Worm (Caenorhabditis elegans) whole organism, L4 larva: ENCODE data around the gene F02E8.4.
A peak's percentile ranks its signal among the peaks of the same experiment; 100 is the strongest.

Source experiments
- F37D6.2 ChIP-seq: sonication (generic microtip); optimal IDR thresholded peaks from 2 replicates; lab custom pipeline; 2016; ENCODE audit warnings: mild to moderate bottlenecking, missing genetic modification characterization, missing compliant biosample characterization
- F44E2.7 ChIP-seq: fragments of 200-800 bp; sonication (Bioruptor generic); IDR thresholded peaks from 2 replicates; pipeline ENCODE4 v2.1.2; 2022; ENCODE audit warnings: missing genetic modification characterization, missing compliant biosample characterization
- Y75B8A.6 ChIP-seq: fragments of 200-800 bp; sonication (Bioruptor generic); IDR thresholded peaks from 2 replicates; pipeline ENCODE4 v1.3.6; 2022; ENCODE audit warnings: missing genetic modification reagents, missing genetic modification characterization, missing compliant biosample characterization
- ZK337.2 ChIP-seq: fragments of 200-800 bp; sonication (Bioruptor generic); IDR thresholded peaks from 2 replicates; pipeline ENCODE4 v1.3.6; 2022; ENCODE audit warnings: missing genetic modification reagents, missing genetic modification characterization, missing compliant biosample characterization
- aha-1 ChIP-seq: fragments of 150-350 bp; peaks from one replicate; lab custom pipeline; 2014; ENCODE audit warnings: missing biosample characterization, missing genetic modification characterization
- ces-1 ChIP-seq: fragments of 150-350 bp; sonication (generic microtip); optimal IDR thresholded peaks from 4 replicates; lab custom pipeline; 2014; ENCODE audit warnings: missing biosample characterization, missing genetic modification reagents, missing genetic modification characterization
- cey-2 ChIP-seq: sonication (generic microtip); optimal IDR thresholded peaks from 3 replicates; lab custom pipeline; 2017; ENCODE audit warnings: missing genetic modification characterization, mild to moderate bottlenecking, missing compliant biosample characterization, antibody characterized with exemption, borderline replicate concordance; ENCODE audit not compliant: insufficient read depth
- daf-16 ChIP-seq, 3 experiments: sonication (generic microtip); optimal IDR thresholded peaks; 2 replicates each; lab custom pipeline; 2016 to 2017; ENCODE audit warnings: missing genetic modification characterization in 3 of 3, missing genetic modification reagents in 3 of 3, mild to moderate bottlenecking in 2 of 3, missing compliant biosample characterization in 2 of 3, missing biosample characterization in 1 of 3, moderate library complexity in 1 of 3
- egl-27 ChIP-seq: sonication (generic microtip); optimal IDR thresholded peaks from 3 replicates; lab custom pipeline; 2017; ENCODE audit warnings: missing biosample characterization, missing genetic modification reagents, missing genetic modification characterization
- fkh-10 ChIP-seq: fragments of 150-350 bp; optimal IDR thresholded peaks from 2 replicates; lab custom pipeline; 2014; ENCODE audit warnings: missing biosample characterization, missing genetic modification reagents, missing genetic modification characterization
- jun-1 ChIP-seq: fragments of 150-350 bp; optimal IDR thresholded peaks from 2 replicates; lab custom pipeline; 2014; ENCODE audit warnings: missing biosample characterization, missing genetic modification reagents, missing genetic modification characterization
- lin-38 ChIP-seq: fragments of 200-800 bp; sonication (Bioruptor generic); IDR thresholded peaks from 2 replicates; pipeline ENCODE4 v1.3.6; 2022; ENCODE audit warnings: missing genetic modification reagents, missing genetic modification characterization, missing compliant biosample characterization
- lir-3 ChIP-seq: sonication (generic microtip); optimal IDR thresholded peaks from 2 replicates; lab custom pipeline; 2016; ENCODE audit warnings: mild to moderate bottlenecking, missing genetic modification characterization, missing compliant biosample characterization
- lsy-2 ChIP-seq, 2 experiments: fragments of 150-350 bp in 1 of 2; sonication (generic microtip) in 1 of 2; optimal IDR thresholded peaks; 2 replicates each; lab custom pipeline; 2014 to 2017; ENCODE audit warnings: missing biosample characterization in 2 of 2, missing genetic modification characterization in 2 of 2
- madf-5 ChIP-seq, 2 experiments: fragments of 200-800 bp; sonication (Bioruptor generic); IDR thresholded peaks; 2 replicates each; pipeline ENCODE4 v1.3.6; 2022; ENCODE audit warnings: missing compliant biosample characterization in 2 of 2, missing genetic modification characterization in 2 of 2
- mdl-1 ChIP-seq, 2 experiments: fragments of 150-350 bp in 1 of 2; sonication (generic microtip) in 1 of 2; optimal IDR thresholded peaks; 2 replicates each; lab custom pipeline; 2014 to 2017; ENCODE audit warnings: missing biosample characterization in 2 of 2, missing genetic modification characterization in 2 of 2
- mes-2 ChIP-seq: sonication (generic microtip); optimal IDR thresholded peaks from 2 replicates; lab custom pipeline; 2016; ENCODE audit warnings: missing genotype, mild to moderate bottlenecking, missing genetic modification characterization, missing compliant biosample characterization; ENCODE audit not compliant: poor library complexity, severe bottlenecking
- nhr-28 ChIP-seq: fragments of 150-350 bp; optimal IDR thresholded peaks from 2 replicates; lab custom pipeline; 2014; ENCODE audit warnings: missing biosample characterization, missing genetic modification characterization
- nhr-42 ChIP-seq: fragments of 200-800 bp; sonication (Bioruptor generic); IDR thresholded peaks from 2 replicates; pipeline ENCODE4 v1.3.6; 2022; ENCODE audit warnings: missing genetic modification characterization, missing compliant biosample characterization
- pha-4 ChIP-seq, 2 experiments: fragments of 150-350 bp in 1 of 2; fragments of 200-800 bp in 1 of 2; sonication (Bioruptor generic) in 1 of 2; IDR thresholded peaks in 1 of 2; optimal IDR thresholded peaks in 1 of 2; 2 replicates each; pipeline versions ENCODE4 v1.3.6 to Lab custom; 2014 to 2022; ENCODE audit warnings: missing genetic modification characterization in 2 of 2, missing genetic modification reagents in 2 of 2, missing biosample characterization in 1 of 2, missing compliant biosample characterization in 1 of 2
- pqm-1 ChIP-seq: sonication (generic microtip); optimal IDR thresholded peaks from 2 replicates; lab custom pipeline; 2017; ENCODE audit warnings: missing biosample characterization, missing genetic modification characterization
- sdz-12 ChIP-seq: fragments of 200-800 bp; sonication (Bioruptor generic); optimal IDR thresholded peaks from 2 replicates; lab custom pipeline; 2018; ENCODE audit warnings: mild to moderate bottlenecking, missing genetic modification characterization, missing compliant biosample characterization
- spr-1 ChIP-seq: sonication (generic microtip); optimal IDR thresholded peaks from 2 replicates; lab custom pipeline; 2016; ENCODE audit warnings: mild to moderate bottlenecking, missing genetic modification characterization, missing compliant biosample characterization
- unc-62 ChIP-seq, 3 experiments: fragments of 150-350 bp in 1 of 3; sonication (generic microtip); optimal IDR thresholded peaks in 2 of 3; peaks in 1 of 3; 1 replicate in 1 of 3; 2 replicates in 2 of 3; lab custom pipeline; 2014 to 2017; ENCODE audit warnings: missing biosample characterization in 3 of 3, missing genetic modification characterization in 3 of 3, missing genetic modification reagents in 3 of 3, missing genotype in 1 of 3
- zfp-2 ChIP-seq: sonication (generic microtip); optimal IDR thresholded peaks from 2 replicates; lab custom pipeline; 2016; ENCODE audit warnings: mild to moderate bottlenecking, missing genetic modification characterization, missing compliant biosample characterization

Gene F02E8.4

DNA sequence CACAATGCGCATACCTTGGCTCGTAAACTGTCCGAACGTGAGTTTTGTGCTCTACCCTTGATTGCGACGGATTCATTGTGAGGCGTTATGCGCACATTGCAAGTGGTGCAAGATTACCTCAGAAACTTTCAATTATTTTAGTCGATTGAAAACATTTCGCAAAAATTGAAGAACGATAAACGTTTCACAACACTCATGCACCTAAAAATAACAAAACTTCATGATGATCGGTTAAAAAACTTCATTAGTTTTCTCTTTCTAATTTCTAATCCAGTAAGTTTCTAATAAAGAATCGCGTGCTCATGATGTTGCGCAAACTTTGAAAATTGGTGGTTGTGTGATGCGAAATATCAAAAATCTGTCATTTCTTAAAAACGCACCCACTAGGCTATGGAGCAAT, 35.2 kb upstream of the F02E8.4 start, which contains the start of gene dop-1:
TSS of gene dop-1 (minus strand) at position 101 of the 400 bp plus-strand sequence.
- TF ChIP-seq lir-3 (tag; lab: Kevin White, UChicago) = no peak
- TF ChIP-seq pha-4 (GFP tag; IDR thresholded peaks at IDR 0.05; lab: Robert Waterston, UW) = no peak
- no peak for TF ChIP-seq pha-4 (tag; optimal IDR thresholded peaks at IDR 0.05; lab: Kevin White, UChicago)
- TF ChIP-seq mes-2 = no peak
- TF ChIP-seq aha-1 (tag; lab: Kevin White, UChicago) = peak; percentile 46

DNA sequence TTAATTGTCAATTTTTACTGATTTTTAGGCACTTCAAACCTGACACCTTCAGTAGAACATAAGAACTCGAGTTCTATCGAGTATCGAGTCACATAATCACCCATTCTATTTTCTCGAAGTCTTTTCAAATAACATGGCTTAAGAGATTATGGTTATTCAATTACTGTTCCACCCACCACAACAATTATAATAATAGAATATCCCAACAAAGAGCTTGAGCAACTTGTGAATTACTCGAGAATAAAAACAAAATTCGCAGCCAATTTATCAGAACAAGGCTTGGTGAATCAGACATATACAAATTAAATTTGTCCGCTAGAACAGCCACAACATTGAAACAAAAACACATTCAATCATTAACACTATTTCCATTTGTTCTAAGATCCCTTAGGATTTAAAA, 29.7 kb upstream of the F02E8.4 start:
- TF ChIP-seq ces-1 (GFP tag; lab: Kevin White, UChicago) (peak; percentile 13), lin-38 (GFP tag; lab: Robert Waterston, UW) (no peak), mdl-1 (tag; optimal IDR thresholded peaks at IDR 0.05; lab: Kevin White, UChicago) (no peak), fkh-10 (GFP tag; lab: Kevin White, UChicago) (peak; percentile 39)

DNA sequence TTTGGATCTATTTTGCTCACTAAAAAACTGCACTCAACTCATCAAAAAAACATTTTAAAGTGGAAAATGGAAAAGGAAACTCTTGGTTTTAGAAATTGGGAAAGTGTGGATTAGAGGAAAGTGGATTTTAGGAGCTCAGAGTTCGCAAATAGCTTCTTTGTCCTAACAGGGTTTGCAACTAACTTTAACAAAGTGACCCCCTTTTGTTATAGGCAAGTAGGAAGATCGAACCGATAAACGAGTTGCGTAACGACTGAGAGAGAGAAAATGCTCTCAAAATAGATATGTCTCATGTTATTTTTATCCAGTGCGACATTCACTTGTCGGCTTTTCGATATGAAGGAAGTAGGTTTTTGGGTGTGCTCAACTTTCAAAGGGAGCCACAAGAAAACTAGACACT, 27.4 kb upstream of the F02E8.4 start:
- peak; percentile 64 for TF ChIP-seq fkh-10 (GFP tag; lab: Kevin White, UChicago)
- TF ChIP-seq nhr-42 (GFP tag; lab: Robert Waterston, UW) = no peak
- TF ChIP-seq lir-3 (tag; lab: Kevin White, UChicago) = no peak

DNA sequence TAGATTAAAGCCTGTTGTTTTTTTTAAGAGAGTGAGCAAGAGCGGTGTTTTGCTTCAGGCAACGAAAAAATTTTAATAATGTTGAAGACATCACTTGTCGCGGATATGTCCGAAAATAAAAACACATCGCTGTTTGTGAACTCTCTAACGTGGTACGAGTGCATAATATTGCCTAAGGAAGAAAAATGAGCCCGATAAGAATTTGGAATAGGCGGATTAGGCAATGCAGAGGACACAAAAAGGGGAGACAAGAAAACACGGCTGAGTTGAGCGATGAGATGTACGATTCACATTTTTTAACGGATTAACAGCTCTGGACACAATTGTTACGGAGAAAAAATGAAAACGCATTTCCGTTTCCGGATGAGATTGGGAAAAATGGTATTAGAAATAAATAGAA, 26.5 kb upstream of the F02E8.4 start:
- TF ChIP-seq unc-62 (GFP tag; optimal IDR thresholded peaks at IDR 0.05 in 1 of 2; lab: Kevin White, UChicago) (peak in 1 of 2 experiments; percentile 96), unc-62 (tag; optimal IDR thresholded peaks at IDR 0.05; lab: Kevin White, UChicago) (no peak), zfp-2 (tag; lab: Kevin White, UChicago) (no peak)

DNA sequence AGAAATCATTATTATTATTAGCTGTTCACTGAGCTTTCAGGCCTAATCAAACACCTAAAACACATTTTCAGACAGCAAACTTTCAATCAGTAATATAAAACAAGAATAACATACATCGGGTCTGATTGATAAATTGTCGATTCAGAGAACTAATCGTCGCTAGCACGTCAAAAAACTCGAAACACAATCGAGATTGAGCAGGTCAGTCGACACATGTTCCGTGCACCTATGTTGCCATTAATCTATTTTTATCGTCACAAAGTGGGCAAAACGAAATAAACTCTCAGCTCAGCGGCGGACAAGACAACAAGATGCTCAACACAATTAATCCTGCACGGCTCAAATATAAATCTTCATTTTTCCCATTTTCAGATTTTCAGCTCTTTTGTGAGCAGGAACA, 24.6 kb upstream of the F02E8.4 start:
- peak in 1 of 2 experiments; percentile 82 for TF ChIP-seq unc-62 (GFP tag; optimal IDR thresholded peaks at IDR 0.05 in 1 of 2; lab: Kevin White, UChicago)
- TF ChIP-seq unc-62 (tag; optimal IDR thresholded peaks at IDR 0.05; lab: Kevin White, UChicago) = no peak
- no peak for TF ChIP-seq sdz-12 (GFP tag; lab: Kevin White, UChicago)

DNA sequence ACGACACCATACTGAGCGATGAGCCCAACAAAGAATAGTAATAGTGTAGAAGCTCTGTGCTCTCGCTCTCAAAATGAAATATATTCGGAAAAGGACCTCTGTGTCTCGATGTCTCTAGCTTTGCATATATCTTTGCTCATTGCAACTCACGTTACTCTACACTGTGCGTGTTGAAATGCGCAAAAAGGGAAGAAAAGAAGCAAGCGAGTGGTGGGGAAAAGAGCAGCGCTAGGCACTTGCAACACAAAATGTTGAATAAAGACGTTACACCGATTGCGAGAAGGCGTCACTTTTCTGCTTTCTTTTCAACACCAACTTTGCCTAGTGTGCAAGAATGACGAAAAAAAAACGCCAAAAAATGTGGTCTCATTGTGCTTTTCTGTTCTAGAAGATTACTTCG, 19.3 kb upstream of the F02E8.4 start:
- TF ChIP-seq F37D6.2 (tag; lab: Kevin White, UChicago) = no peak
- TF ChIP-seq unc-62 (GFP tag; optimal IDR thresholded peaks at IDR 0.05 in 1 of 2; lab: Kevin White, UChicago) = peak in 1 of 2 experiments; percentile 84
- no peak for TF ChIP-seq unc-62 (tag; optimal IDR thresholded peaks at IDR 0.05; lab: Kevin White, UChicago)
- TF ChIP-seq fkh-10 (GFP tag; lab: Kevin White, UChicago) = peak; percentile 28
- TF ChIP-seq lsy-2 (tag; optimal IDR thresholded peaks at IDR 0.05; lab: Kevin White, UChicago) = peak in 1 of 2 experiments; percentile 3
- TF ChIP-seq, all 104 proteins: peak for 3

DNA sequence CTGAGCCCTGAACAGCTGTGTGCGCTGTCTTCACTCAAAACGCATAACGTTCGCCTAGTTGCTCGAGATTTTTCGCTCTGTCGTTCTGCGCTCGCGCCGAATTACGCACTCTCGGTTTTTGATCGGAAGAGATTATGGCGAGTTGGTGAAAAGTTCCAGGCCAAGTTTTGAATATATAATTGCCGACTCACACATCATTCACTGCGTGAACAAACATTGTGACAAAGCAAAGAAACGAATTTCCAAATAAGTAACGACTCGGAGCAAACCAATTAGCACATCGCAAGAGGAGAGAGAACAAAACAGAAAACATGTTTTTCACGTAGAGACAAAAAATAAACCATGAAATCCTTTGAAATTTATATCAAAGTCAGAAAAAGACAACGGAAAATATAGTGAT, 18.5 kb upstream of the F02E8.4 start:
- TF ChIP-seq jun-1 (tag; lab: Kevin White, UChicago) = no peak
- no peak for TF ChIP-seq Y75B8A.6 (GFP tag; lab: Robert Waterston, UW)
- TF ChIP-seq egl-27 (tag; lab: Kevin White, UChicago) = no peak
- TF ChIP-seq unc-62 (GFP tag; optimal IDR thresholded peaks at IDR 0.05 in 1 of 2; lab: Kevin White, UChicago) = peak in 1 of 2 experiments; percentile 80
- no peak for TF ChIP-seq unc-62 (tag; optimal IDR thresholded peaks at IDR 0.05; lab: Kevin White, UChicago)
- TF ChIP-seq ZK337.2 (GFP tag; lab: Robert Waterston, UW) = no peak
- no peak for TF ChIP-seq F44E2.7
- TF ChIP-seq spr-1 (tag; lab: Kevin White, UChicago) = no peak
- TF ChIP-seq madf-5 (GFP tag; IDR thresholded peaks at IDR 0.05; lab: Robert Waterston, UW) = 0 out of 4 replicates have a peak, but pooled peaks of 1 of the 2 experiments have one; percentile 55
- TF ChIP-seq, all 104 proteins: peak for 2

DNA sequence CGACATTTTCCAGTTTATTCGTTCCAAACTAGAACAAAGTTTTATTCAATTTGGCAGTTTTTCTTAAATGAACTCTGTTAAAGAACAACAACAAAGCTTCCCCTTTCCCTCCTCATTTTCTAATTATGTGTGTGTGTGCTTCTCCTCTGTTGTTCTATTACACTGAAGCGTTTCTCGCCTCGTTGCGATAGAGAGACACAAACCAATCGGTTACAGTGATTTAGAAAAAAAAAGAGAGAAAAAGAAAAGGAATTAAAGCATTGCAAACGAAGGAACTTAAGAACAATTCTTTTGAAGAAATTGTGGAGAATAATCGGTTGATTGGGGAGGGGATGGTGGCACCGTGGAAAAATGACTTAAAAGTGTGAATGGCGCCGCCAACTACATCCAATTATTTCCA, 16.4 kb upstream of the F02E8.4 start, which contains the start of gene cest-26:
TSS of gene cest-26 (minus strand) at position 101 of the 400 bp plus-strand sequence.
- peak; percentile 31 for TF ChIP-seq pqm-1
- no peak for TF ChIP-seq daf-16 (GFP tag; optimal IDR thresholded peaks at IDR 0.05; lab: Kevin White, UChicago)
- TF ChIP-seq daf-16 (tag; optimal IDR thresholded peaks at IDR 0.05; lab: Kevin White, UChicago) = peak; percentile 41
- TF ChIP-seq cey-2 (tag; lab: Kevin White, UChicago) = no peak
- TF ChIP-seq nhr-28 (tag; lab: Kevin White, UChicago) = peak; percentile 15
